Worm (Caenorhabditis elegans) whole organism, L2 larva: ENCODE data around the gene asp-1.
A peak's percentile ranks its signal among the peaks of the same experiment; 100 is the strongest.

ENCODE experiments used
- C34F6.9 ChIP-seq: fragments of 150-350 bp; optimal IDR thresholded peaks from 2 replicates; lab custom pipeline; 2014; ENCODE audit warnings: missing biosample characterization, missing genetic modification characterization
- F13H6.1 ChIP-seq: sonication (generic microtip); optimal IDR thresholded peaks from 2 replicates; lab custom pipeline; 2016; ENCODE audit warnings: missing genetic modification characterization, missing compliant biosample characterization
- R02D3.7 ChIP-seq: fragments of 150-350 bp; optimal IDR thresholded peaks from 2 replicates; lab custom pipeline; 2014; ENCODE audit warnings: missing biosample characterization, missing genetic modification characterization
- Y55F3AM.14 ChIP-seq: fragments of 200-800 bp; sonication (Bioruptor generic); optimal IDR thresholded peaks from 2 replicates; lab custom pipeline; 2018; ENCODE audit warnings: mild to moderate bottlenecking, missing genetic modification characterization, missing compliant biosample characterization
- ZK546.5 ChIP-seq: sonication (generic microtip); optimal IDR thresholded peaks from 2 replicates; lab custom pipeline; 2017; ENCODE audit warnings: missing biosample characterization, missing genetic modification characterization
- alr-1 ChIP-seq: fragments of 150-350 bp; optimal IDR thresholded peaks from 2 replicates; lab custom pipeline; 2014; ENCODE audit warnings: missing biosample characterization, missing genetic modification characterization
- aly-2 ChIP-seq: fragments of 150-350 bp; optimal IDR thresholded peaks from 2 replicates; lab custom pipeline; 2014; ENCODE audit warnings: missing biosample characterization, missing genetic modification characterization
- ama-1 ChIP-seq: fragments of 150-350 bp; optimal IDR thresholded peaks from 2 replicates; lab custom pipeline; 2018; ENCODE audit warnings: inconsistent platforms
- ceh-16 ChIP-seq: fragments of 150-350 bp; optimal IDR thresholded peaks from 2 replicates; lab custom pipeline; 2014; ENCODE audit warnings: missing biosample characterization, missing genetic modification characterization
- ceh-82 ChIP-seq: fragments of 150-350 bp; optimal IDR thresholded peaks from 2 replicates; lab custom pipeline; 2014; ENCODE audit warnings: missing biosample characterization, missing genetic modification characterization
- crh-2 ChIP-seq: sonication (generic microtip); optimal IDR thresholded peaks from 2 replicates; lab custom pipeline; 2017; ENCODE audit warnings: missing biosample characterization, missing genetic modification characterization
- egl-27 ChIP-seq: sonication (generic microtip); optimal IDR thresholded peaks from 3 replicates; lab custom pipeline; 2017; ENCODE audit warnings: missing biosample characterization, missing genetic modification reagents, missing genetic modification characterization
- elt-1 ChIP-seq: fragments of 150-350 bp; optimal IDR thresholded peaks from 2 replicates; lab custom pipeline; 2014; ENCODE audit warnings: missing biosample characterization, missing genetic modification characterization
- elt-3 ChIP-seq: sonication (generic microtip); optimal IDR thresholded peaks from 2 replicates; lab custom pipeline; 2017; ENCODE audit warnings: missing biosample characterization, missing genetic modification characterization
- gmeb-1 ChIP-seq: fragments of 150-350 bp; optimal IDR thresholded peaks from 2 replicates; lab custom pipeline; 2014; ENCODE audit warnings: missing biosample characterization, missing genetic modification characterization
- lin-11 ChIP-seq: fragments of 150-350 bp; sonication (generic microtip); optimal IDR thresholded peaks from 2 replicates; lab custom pipeline; 2014; ENCODE audit warnings: missing biosample characterization, missing genetic modification characterization, inconsistent platforms, mixed read lengths
- lin-13 ChIP-seq: fragments of 150-350 bp; optimal IDR thresholded peaks from 2 replicates; lab custom pipeline; 2014; ENCODE audit warnings: missing biosample characterization, missing genetic modification reagents, missing genetic modification characterization
- lin-39 ChIP-seq: fragments of 150-350 bp; optimal IDR thresholded peaks from 2 replicates; lab custom pipeline; 2014; ENCODE audit warnings: missing biosample characterization, missing genetic modification reagents, missing genetic modification characterization
- lsy-2 ChIP-seq, 2 experiments: fragments of 150-350 bp in 1 of 2; sonication (generic microtip) in 1 of 2; optimal IDR thresholded peaks; 2 replicates each; lab custom pipeline; 2014 to 2017; ENCODE audit warnings: missing biosample characterization in 2 of 2, missing genetic modification characterization in 2 of 2
- mab-5 ChIP-seq: fragments of 150-350 bp; optimal IDR thresholded peaks from 2 replicates; lab custom pipeline; 2014; ENCODE audit warnings: missing biosample characterization, missing genetic modification characterization
- mbf-1 ChIP-seq: sonication (generic microtip); optimal IDR thresholded peaks from 2 replicates; lab custom pipeline; 2017; ENCODE audit warnings: missing biosample characterization, missing genetic modification characterization
- mdl-1 ChIP-seq, 2 experiments: fragments of 150-350 bp in 1 of 2; sonication (generic microtip) in 1 of 2; optimal IDR thresholded peaks; 2 replicates each; lab custom pipeline; 2017; ENCODE audit warnings: missing biosample characterization in 2 of 2, missing genetic modification characterization in 2 of 2
- nhr-10 ChIP-seq: sonication (generic microtip); optimal IDR thresholded peaks from 2 replicates; lab custom pipeline; 2017; ENCODE audit warnings: missing biosample characterization, missing genetic modification characterization
- nhr-11 ChIP-seq: fragments of 150-350 bp; optimal IDR thresholded peaks from 2 replicates; lab custom pipeline; 2014; ENCODE audit warnings: missing biosample characterization, missing genetic modification characterization
- nhr-12 ChIP-seq: fragments of 150-350 bp; optimal IDR thresholded peaks from 2 replicates; lab custom pipeline; 2014; ENCODE audit warnings: missing biosample characterization, missing genetic modification characterization
- nhr-129 ChIP-seq: fragments of 150-350 bp; optimal IDR thresholded peaks from 2 replicates; lab custom pipeline; 2014; ENCODE audit warnings: missing biosample characterization, missing genetic modification characterization
- nhr-21 ChIP-seq: fragments of 150-350 bp; optimal IDR thresholded peaks from 2 replicates; lab custom pipeline; 2014; ENCODE audit warnings: missing biosample characterization, missing genetic modification characterization
- nhr-237 ChIP-seq: fragments of 150-350 bp; optimal IDR thresholded peaks from 2 replicates; lab custom pipeline; 2014; ENCODE audit warnings: missing biosample characterization, missing genetic modification characterization
- nhr-25 ChIP-seq: fragments of 150-350 bp; sonication (generic microtip); optimal IDR thresholded peaks from 3 replicates; lab custom pipeline; 2014; ENCODE audit warnings: missing biosample characterization, missing genetic modification characterization
- nhr-77 ChIP-seq: fragments of 150-350 bp; optimal IDR thresholded peaks from 2 replicates; lab custom pipeline; 2014; ENCODE audit warnings: missing biosample characterization, missing genetic modification characterization
- peb-1 ChIP-seq: fragments of 150-350 bp; optimal IDR thresholded peaks from 2 replicates; lab custom pipeline; 2014; ENCODE audit warnings: missing biosample characterization, missing genetic modification characterization
- sem-4 ChIP-seq: fragments of 150-350 bp; optimal IDR thresholded peaks from 2 replicates; lab custom pipeline; 2014; ENCODE audit warnings: missing biosample characterization, missing genetic modification reagents, missing genetic modification characterization
- zag-1 ChIP-seq: fragments of 150-350 bp; optimal IDR thresholded peaks from 2 replicates; lab custom pipeline; 2014; ENCODE audit warnings: missing biosample characterization, missing genetic modification characterization
- ztf-11 ChIP-seq: sonication (generic microtip); optimal IDR thresholded peaks from 2 replicates; lab custom pipeline; 2017; ENCODE audit warnings: missing biosample characterization, missing genetic modification characterization

The asp-1 gene

DNA sequence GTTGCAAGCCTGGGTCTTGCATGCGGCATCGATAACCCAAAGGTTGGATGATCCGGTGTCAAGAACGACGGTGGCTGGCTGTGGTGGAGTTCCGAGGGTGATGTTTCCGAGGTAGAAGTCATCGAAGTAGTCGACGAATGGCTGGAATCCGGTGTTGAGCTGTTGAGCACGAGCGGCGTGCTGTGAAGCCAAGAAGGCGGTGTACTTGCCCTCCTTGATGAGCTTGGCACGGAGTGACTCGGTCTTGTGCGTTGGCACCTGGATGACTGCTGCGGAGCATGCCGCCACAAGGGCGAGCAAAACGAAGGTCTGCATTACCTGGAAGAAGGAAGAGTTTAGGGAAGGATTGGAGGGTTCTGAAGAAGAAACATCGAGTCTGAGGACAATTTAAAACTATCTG, at the start of gene asp-1:
Gene asp-1 (minus strand): TSS at position 315 of the 400 bp plus-strand sequence.
- TF ChIP-seq gmeb-1 (tag; lab: Kevin White, UChicago) (peak; percentile 24), nhr-129 (peak; percentile 10), Y55F3AM.14 (GFP tag; lab: Kevin White, UChicago) (peak; percentile 9), nhr-12 (no peak), nhr-11 (tag; lab: Kevin White, UChicago) (no peak)
- TF ChIP-seq, all 48 proteins: peak for 3

DNA sequence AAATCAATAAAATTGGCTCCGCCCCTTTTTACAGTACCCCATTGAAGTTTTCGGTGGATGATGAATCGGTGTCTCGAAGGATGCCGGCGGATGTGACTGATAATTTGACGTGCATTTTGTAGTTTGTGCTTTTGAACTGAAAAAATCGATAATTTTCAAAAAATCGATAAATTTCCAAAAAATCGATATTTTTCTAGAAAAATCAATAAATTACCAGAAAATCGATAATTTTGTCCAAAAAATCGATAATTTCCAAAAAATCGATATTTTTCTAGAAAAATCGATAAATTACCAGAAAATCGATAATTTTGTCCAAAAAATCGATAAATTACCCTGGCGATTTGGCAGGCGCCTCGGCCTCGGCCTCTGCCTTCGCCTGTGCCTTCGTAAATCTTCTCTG, 49.0 kb upstream of the asp-1 start:
- no peak for TF ChIP-seq ztf-11 (tag; lab: Kevin White, UChicago)
- no peak for TF ChIP-seq nhr-10 (tag; lab: Kevin White, UChicago)
- no peak for TF ChIP-seq nhr-237 (tag; lab: Kevin White, UChicago)
- TF ChIP-seq mab-5, result no peak
- TF ChIP-seq mdl-1 (tag; optimal IDR thresholded peaks at IDR 0.05; lab: Kevin White, UChicago), result no peak
- no peak for TF ChIP-seq egl-27 (tag; lab: Kevin White, UChicago)
- TF ChIP-seq ZK546.5 (tag; lab: Kevin White, UChicago), result no peak

DNA sequence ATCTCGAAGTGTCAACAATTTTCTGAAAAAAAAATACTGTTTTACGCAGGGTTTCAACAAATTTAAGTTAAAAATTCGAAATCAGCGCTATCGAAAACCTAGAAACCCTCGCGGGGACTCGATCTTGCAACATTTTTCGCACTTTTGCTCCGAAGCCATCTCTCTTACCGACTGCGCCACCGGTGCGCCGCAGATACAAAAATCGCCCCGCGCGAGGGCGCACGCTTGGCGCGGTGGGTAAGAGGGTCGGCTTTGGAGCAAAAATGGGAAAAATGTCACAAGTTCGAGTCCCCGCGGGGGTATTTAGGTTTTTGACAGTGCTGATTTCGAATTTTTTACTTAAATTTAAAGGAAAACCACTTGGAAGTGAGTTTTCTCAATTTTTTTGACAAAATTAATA, 40.3 kb upstream of the asp-1 start:
- TF ChIP-seq egl-27 (tag; lab: Kevin White, UChicago) (no peak), elt-1 (tag; lab: Kevin White, UChicago) (no peak), nhr-11 (tag; lab: Kevin White, UChicago) (no peak), alr-1 (no peak), mab-5 (no peak), sem-4 (no peak)

DNA sequence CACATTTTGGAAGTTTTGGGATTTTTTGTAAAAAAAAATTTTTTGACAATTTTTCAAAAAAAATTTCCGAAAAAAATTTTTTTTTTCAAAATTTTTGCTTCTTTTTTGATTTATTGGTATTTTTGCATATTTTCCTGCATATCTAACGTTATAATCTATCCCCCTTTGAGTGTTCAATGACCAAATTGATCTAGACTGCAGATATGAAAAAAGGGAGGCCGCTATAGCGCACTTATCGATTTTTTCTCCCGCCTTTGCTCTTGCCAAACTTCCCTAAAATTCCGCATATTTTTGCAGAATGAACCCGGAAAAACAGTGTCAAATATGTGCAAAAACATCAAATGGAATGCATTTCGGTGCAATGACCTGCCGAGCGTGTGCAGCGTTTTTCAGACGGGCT, 36.9 kb upstream of the asp-1 start, which contains the start of gene nhr-145:
Gene nhr-145 (plus strand): TSS at position 298 of the 400 bp plus-strand sequence.
- TF ChIP-seq lin-13 (GFP tag; lab: Kevin White, UChicago) (no peak), zag-1 (tag; lab: Kevin White, UChicago) (no peak), lsy-2 (tag; optimal IDR thresholded peaks at IDR 0.05; lab: Kevin White, UChicago) (no peak), nhr-11 (tag; lab: Kevin White, UChicago) (no peak), F13H6.1 (tag; lab: Kevin White, UChicago) (no peak), lin-39 (tag; lab: Kevin White, UChicago) (no peak), nhr-10 (tag; lab: Kevin White, UChicago) (no peak), peb-1 (no peak), mdl-1 (tag; optimal IDR thresholded peaks at IDR 0.05; lab: Kevin White, UChicago) (no peak), gmeb-1 (tag; lab: Kevin White, UChicago) (no peak), nhr-25 (tag; lab: Kevin White, UChicago) (no peak), C34F6.9 (tag; lab: Kevin White, UChicago) (no peak), ama-1 (lab: Kevin White, UChicago) (no peak), ztf-11 (tag; lab: Kevin White, UChicago) (no peak), nhr-77 (no peak), alr-1 (no peak), nhr-12 (no peak), nhr-21 (tag; lab: Kevin White, UChicago) (no peak), ZK546.5 (tag; lab: Kevin White, UChicago) (no peak), elt-1 (tag; lab: Kevin White, UChicago) (no peak)
- TF ChIP-seq, all 48 proteins: peak for 0

DNA sequence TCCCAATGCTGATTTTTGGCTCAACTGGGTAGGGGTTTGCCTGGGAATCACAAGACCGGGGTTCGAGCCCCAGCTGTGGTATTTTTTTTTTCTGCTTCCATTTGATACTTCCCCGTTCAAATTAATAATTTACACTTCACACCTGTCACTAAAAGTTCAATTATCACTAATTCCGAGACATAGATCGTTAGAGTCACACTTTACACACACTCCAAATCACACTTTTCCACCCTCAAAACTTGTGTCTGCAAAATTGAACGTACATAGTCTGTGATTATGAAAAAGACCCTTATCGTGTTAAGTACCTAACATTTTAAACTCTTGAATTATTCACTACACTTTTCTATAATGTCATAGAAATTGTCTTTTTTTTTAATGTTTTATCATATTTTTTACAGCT, 33.2 kb upstream of the asp-1 start:
- TF ChIP-seq lsy-2 (tag; optimal IDR thresholded peaks at IDR 0.05; lab: Kevin White, UChicago) (no peak), peb-1 (no peak), Y55F3AM.14 (GFP tag; lab: Kevin White, UChicago) (no peak), R02D3.7 (tag; lab: Kevin White, UChicago) (no peak), mbf-1 (tag; lab: Kevin White, UChicago) (no peak)

DNA sequence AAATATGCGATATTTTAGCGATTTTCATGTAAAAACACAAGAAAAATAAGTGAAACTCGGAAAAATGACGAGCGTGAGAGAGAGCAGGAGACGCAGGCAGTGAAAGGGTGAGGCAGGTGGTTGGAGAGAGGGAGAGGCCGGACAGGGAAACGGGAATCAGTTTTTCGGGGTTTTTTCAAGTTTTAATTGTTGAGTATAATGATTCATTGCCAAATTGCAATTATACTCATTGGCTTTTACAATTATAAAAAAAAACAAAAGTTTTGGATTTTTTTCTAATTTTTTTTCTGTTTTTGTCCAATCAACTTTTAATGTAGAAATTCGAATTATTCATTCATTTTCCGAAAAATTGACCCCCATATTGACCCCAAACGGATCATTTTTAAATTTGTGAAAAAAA, 32.0 kb upstream of the asp-1 start, which contains the start of gene nhr-95:
Gene nhr-95 (minus strand): TSS at position 101 of the 400 bp plus-strand sequence.
- TF ChIP-seq mdl-1 (tag; optimal IDR thresholded peaks at IDR 0.05; lab: Kevin White, UChicago), result no peak
- no peak for TF ChIP-seq crh-2
- no peak for TF ChIP-seq R02D3.7 (tag; lab: Kevin White, UChicago)
- TF ChIP-seq F13H6.1 (tag; lab: Kevin White, UChicago), result no peak
- TF ChIP-seq lin-11 (tag; lab: Kevin White, UChicago), result no peak
- no peak for TF ChIP-seq mab-5
- TF ChIP-seq elt-3 (tag; lab: Kevin White, UChicago), result no peak
- TF ChIP-seq lin-13 (GFP tag; lab: Kevin White, UChicago), result no peak
- no peak for TF ChIP-seq lin-39 (tag; lab: Kevin White, UChicago)
- TF ChIP-seq sem-4, result no peak
- TF ChIP-seq alr-1, result no peak
- TF ChIP-seq nhr-21 (tag; lab: Kevin White, UChicago), result no peak
- no peak for TF ChIP-seq aly-2 (tag; lab: Kevin White, UChicago)
- no peak for TF ChIP-seq ceh-82 (tag; lab: Kevin White, UChicago)
- no peak for TF ChIP-seq egl-27 (tag; lab: Kevin White, UChicago)
- no peak for TF ChIP-seq ceh-16 (tag; lab: Kevin White, UChicago)
- no peak for TF ChIP-seq nhr-77
